Fruit fly (Drosophila melanogaster): ENCODE measurements around the gene CG17744.

- no peak for TF ChIP-seq sage (GFP tag; optimal IDR thresholded peaks at IDR 0.05)
- no peak for TF ChIP-seq N (GFP tag; optimal IDR thresholded peaks at IDR 0.05)
- TF ChIP-seq brk (GFP tag; optimal IDR thresholded peaks at IDR 0.05), result no peak
These were observed 39.4 kb upstream of the CG17744 start, which contains the start of gene CG14823 for dm6 chr3L:7066014-7066413.
